Fruit fly (Drosophila melanogaster) whole organism, embryonic: Measurements from ENCODE around the gene nst.

Experiments
- ATbp ChIP-seq: fragments of 200-800 bp; sonication (Bioruptor generic); optimal IDR thresholded peaks from 2 replicates; lab custom pipeline; 2017; ENCODE audit warnings: missing biosample characterization, mild to moderate bottlenecking, missing genetic modification characterization, missing genetic modification reagents
- Atf3 ChIP-seq: fragments of 200-800 bp; sonication (Bioruptor generic); optimal IDR thresholded peaks from 3 replicates; lab custom pipeline; 2016; ENCODE audit warnings: missing biosample characterization, missing genetic modification characterization
- B-H1 ChIP-seq: fragments of 200-800 bp; sonication (Bioruptor generic); IDR thresholded peaks from 3 replicates; pipeline ENCODE4 v1.3.6; 2022; ENCODE audit warnings: missing biosample characterization, missing genetic modification characterization
- B-H2 ChIP-seq: fragments of 200-800 bp; sonication (Bioruptor generic); optimal IDR thresholded peaks from 2 replicates; lab custom pipeline; 2018; ENCODE audit warnings: missing biosample characterization, mild to moderate bottlenecking, missing genetic modification characterization
- C15 ChIP-seq: fragments of 200-800 bp; sonication (Bioruptor generic); IDR thresholded peaks from 3 replicates; pipeline ENCODE4 v1.3.6; 2022; ENCODE audit warnings: missing biosample characterization, missing genetic modification characterization
- CG1024 ChIP-seq: fragments of 200-800 bp; sonication (Bioruptor generic); IDR thresholded peaks from 2 replicates; pipeline ENCODE4 v1.3.6; 2022; ENCODE audit warnings: missing biosample characterization, missing genetic modification characterization
- CG10462 ChIP-seq: fragments of 200-800 bp; sonication (Bioruptor generic); optimal IDR thresholded peaks from 2 replicates; lab custom pipeline; 2016; ENCODE audit warnings: missing biosample characterization, missing genetic modification characterization
- CG10654 ChIP-seq: fragments of 200-800 bp; sonication (Bioruptor generic); optimal IDR thresholded peaks from 2 replicates; lab custom pipeline; 2016; ENCODE audit warnings: missing biosample characterization, missing genetic modification characterization
- CG10959 ChIP-seq: fragments of 200-800 bp; sonication (Bioruptor generic); IDR thresholded peaks from 2 replicates; pipeline ENCODE4 v1.3.6; 2022; ENCODE audit warnings: missing biosample characterization, missing genetic modification characterization
- CG15011 ChIP-seq: fragments of 200-800 bp; sonication (Bioruptor generic); optimal IDR thresholded peaks from 3 replicates; lab custom pipeline; 2018; ENCODE audit warnings: missing biosample characterization, mild to moderate bottlenecking, missing genetic modification characterization
- CG15514 ChIP-seq: fragments of 200-800 bp; sonication (Bioruptor generic); optimal IDR thresholded peaks from 3 replicates; lab custom pipeline; 2017; ENCODE audit warnings: missing biosample characterization, missing genetic modification characterization, mild to moderate bottlenecking, moderate library complexity, missing genetic modification reagents
- CG18764 ChIP-seq: fragments of 200-800 bp; sonication (Bioruptor generic); optimal IDR thresholded peaks from 3 replicates; lab custom pipeline; 2016; ENCODE audit warnings: missing biosample characterization, missing genetic modification characterization
- CG2199 ChIP-seq: fragments of 200-800 bp; sonication (Bioruptor generic); IDR thresholded peaks from 3 replicates; pipeline ENCODE4 v1.3.6; 2022; ENCODE audit warnings: missing biosample characterization, missing genetic modification characterization
- CG5245 ChIP-seq: fragments of 200-800 bp; sonication (Bioruptor generic); optimal IDR thresholded peaks from 3 replicates; lab custom pipeline; 2016; ENCODE audit warnings: missing biosample characterization, missing genetic modification characterization
- CG6175 ChIP-seq: fragments of 200-800 bp; sonication (Bioruptor generic); IDR thresholded peaks from 3 replicates; pipeline ENCODE4 v1.3.6; 2022; ENCODE audit warnings: missing biosample characterization, missing genetic modification characterization
- CG8089 ChIP-seq: fragments of 200-800 bp; sonication (Bioruptor generic); optimal IDR thresholded peaks from 3 replicates; lab custom pipeline; 2016; ENCODE audit warnings: missing biosample characterization, missing genetic modification characterization
- CG8281 ChIP-seq: fragments of 200-800 bp; sonication (Bioruptor generic); optimal IDR thresholded peaks from 2 replicates; lab custom pipeline; 2018; ENCODE audit warnings: missing biosample characterization, mild to moderate bottlenecking, missing genetic modification characterization, moderate library complexity
- CG8290 ChIP-seq, 3 experiments: fragments of 200-800 bp; sonication (Bioruptor generic); optimal IDR thresholded peaks; 2 replicates each; lab custom pipeline; 2016 to 2019; ENCODE audit warnings: missing biosample characterization in 3 of 3, missing genetic modification characterization in 3 of 3, mild to moderate bottlenecking in 2 of 3, moderate library complexity in 1 of 3
- Doc3 ChIP-seq: fragments of 200-800 bp; sonication (Bioruptor generic); IDR thresholded peaks from 3 replicates; pipeline ENCODE4 v1.3.6; 2022; ENCODE audit warnings: missing biosample characterization, missing genetic modification characterization; ENCODE audit not compliant: partially characterized antibody
- E2f1 ChIP-seq: fragments of 200-800 bp; sonication (Bioruptor generic); IDR thresholded peaks from 2 replicates; pipeline ENCODE4 v1.3.6; 2022; ENCODE audit warnings: missing biosample characterization, missing genetic modification characterization
- Fer2 ChIP-seq: fragments of 200-800 bp; sonication (Bioruptor generic); optimal IDR thresholded peaks from 2 replicates; lab custom pipeline; 2018; ENCODE audit warnings: missing biosample characterization, mild to moderate bottlenecking, missing genetic modification characterization, moderate library complexity
- Gsc ChIP-seq: fragments of 200-800 bp; sonication (Bioruptor generic); IDR thresholded peaks from 2 replicates; pipeline ENCODE4 v1.3.6; 2022; ENCODE audit warnings: missing biosample characterization, missing genetic modification characterization
- Hr3 ChIP-seq: fragments of 200-800 bp; sonication (Bioruptor generic); optimal IDR thresholded peaks from 3 replicates; lab custom pipeline; 2016; ENCODE audit warnings: missing biosample characterization, missing genetic modification characterization
- Hr78 ChIP-seq, 2 experiments: fragments of 200-800 bp in 1 of 2; fragments of >200 bp in 1 of 2; sonication (Bioruptor generic) in 1 of 2; optimal IDR thresholded peaks; 2 replicates each; lab custom pipeline; 2017 to 2019; ENCODE audit warnings: missing biosample characterization in 2 of 2, missing genetic modification characterization in 2 of 2, mild to moderate bottlenecking in 1 of 2, moderate library complexity in 1 of 2
- Lim3 ChIP-seq: fragments of 200-800 bp; sonication (Bioruptor generic); IDR thresholded peaks from 2 replicates; pipeline ENCODE4 v1.3.6; 2022; ENCODE audit warnings: missing biosample characterization, missing genetic modification characterization
- MTF-1 ChIP-seq: fragments of 200-800 bp; sonication (Bioruptor generic); optimal IDR thresholded peaks from 2 replicates; lab custom pipeline; 2018; ENCODE audit warnings: missing biosample characterization, mild to moderate bottlenecking, missing genetic modification characterization, borderline replicate concordance
- Scr ChIP-seq: fragments of 200-800 bp; sonication (Bioruptor generic); IDR thresholded peaks from 2 replicates; pipeline ENCODE4 v1.3.6; 2022; ENCODE audit warnings: missing biosample characterization, missing genetic modification characterization; ENCODE audit not compliant: partially characterized antibody
- Stat92E ChIP-seq, 3 experiments: fragments of >200 bp in 2 of 3; fragments of 200-800 bp in 1 of 3; sonication (Bioruptor generic) in 1 of 3; optimal IDR thresholded peaks; 2 replicates each; lab custom pipeline; 2017 to 2019; ENCODE audit warnings: missing biosample characterization in 3 of 3, missing genetic modification characterization in 3 of 3, mild to moderate bottlenecking in 1 of 3, moderate library complexity in 1 of 3
- Trl ChIP-seq, 3 experiments: fragments of >200 bp in 2 of 3; fragments of 200-800 bp in 1 of 3; sonication (Bioruptor generic) in 1 of 3; optimal IDR thresholded peaks; 2 replicates in 1 of 3; 3 replicates in 2 of 3; lab custom pipeline; 2016 to 2017; ENCODE audit warnings: missing biosample characterization in 1 of 3, missing genetic modification characterization in 1 of 3
- Usf ChIP-seq: fragments of 200-800 bp; sonication (Bioruptor generic); optimal IDR thresholded peaks from 2 replicates; lab custom pipeline; 2017; ENCODE audit warnings: missing genotype, missing biosample characterization, missing genetic modification characterization
- YL-1 ChIP-seq: fragments of 200-800 bp; sonication (Bioruptor generic); optimal IDR thresholded peaks from 3 replicates; lab custom pipeline; 2017; ENCODE audit warnings: missing biosample characterization, mild to moderate bottlenecking, missing genetic modification characterization
- ab ChIP-seq: fragments of 200-800 bp; sonication (Bioruptor generic); optimal IDR thresholded peaks from 2 replicates; lab custom pipeline; 2016; ENCODE audit warnings: missing biosample characterization, missing genetic modification characterization
- br ChIP-seq: fragments of >200 bp; optimal IDR thresholded peaks from 2 replicates; lab custom pipeline; 2017
- en ChIP-seq: fragments of 200-800 bp; sonication (Bioruptor generic); optimal IDR thresholded peaks from 2 replicates; lab custom pipeline; 2016; ENCODE audit warnings: missing biosample characterization, missing genetic modification characterization
- fru ChIP-seq: fragments of >200 bp; optimal IDR thresholded peaks from 2 replicates; lab custom pipeline; 2017
- gcm2 ChIP-seq: fragments of 200-800 bp; sonication (Bioruptor generic); optimal IDR thresholded peaks from 2 replicates; lab custom pipeline; 2016; ENCODE audit warnings: missing biosample characterization, missing genetic modification characterization
- gt ChIP-seq: fragments of 200-800 bp; sonication (Bioruptor generic); IDR thresholded peaks from 2 replicates; pipeline ENCODE4 v1.3.6; 2022; ENCODE audit warnings: missing biosample characterization, missing genetic modification characterization
- hth ChIP-seq: fragments of >200 bp; optimal IDR thresholded peaks from 2 replicates; lab custom pipeline; 2017; ENCODE audit warnings: inconsistent platforms
- insv ChIP-seq, 2 experiments: fragments of 200-800 bp; sonication (Bioruptor generic); optimal IDR thresholded peaks; 3 replicates each; lab custom pipeline; 2016 to 2018; ENCODE audit warnings: missing biosample characterization in 2 of 2, missing genetic modification characterization in 2 of 2
- klu ChIP-seq: fragments of 200-800 bp; sonication (Bioruptor generic); IDR thresholded peaks from 2 replicates; pipeline ENCODE4 v1.3.6; 2022; ENCODE audit warnings: missing biosample characterization, missing genetic modification characterization
- lab ChIP-seq: fragments of 200-800 bp; sonication (Bioruptor generic); optimal IDR thresholded peaks from 3 replicates; lab custom pipeline; 2017; ENCODE audit warnings: missing biosample characterization, missing genetic modification characterization, mild to moderate bottlenecking, moderate library complexity, missing genetic modification reagents
- nau ChIP-seq: fragments of 200-800 bp; sonication (Bioruptor generic); optimal IDR thresholded peaks from 3 replicates; lab custom pipeline; 2017; ENCODE audit warnings: missing biosample characterization, mild to moderate bottlenecking, missing genetic modification characterization, missing genetic modification reagents
- otp ChIP-seq: fragments of 200-800 bp; sonication (Bioruptor generic); IDR thresholded peaks from 3 replicates; pipeline ENCODE4, ENCODE4 v1.3.6; 2022; ENCODE audit warnings: missing biosample characterization, missing genetic modification characterization
- pita ChIP-seq: fragments of 200-800 bp; sonication (Bioruptor generic); optimal IDR thresholded peaks from 2 replicates; lab custom pipeline; 2017; ENCODE audit warnings: missing biosample characterization, mild to moderate bottlenecking, missing genetic modification characterization
- sima ChIP-seq: fragments of 200-800 bp; sonication (Bioruptor generic); optimal IDR thresholded peaks from 2 replicates; lab custom pipeline; 2016; ENCODE audit warnings: missing biosample characterization, missing genetic modification characterization
- sob ChIP-seq: fragments of 200-800 bp; sonication (Bioruptor generic); IDR thresholded peaks from 2 replicates; pipeline ENCODE4 v1.3.6; 2022; ENCODE audit warnings: missing biosample characterization, missing genetic modification characterization
- ssp ChIP-seq: fragments of 200-800 bp; sonication (Bioruptor generic); IDR thresholded peaks from 2 replicates; pipeline ENCODE4 v1.3.6; 2022; ENCODE audit warnings: missing biosample characterization, missing genetic modification characterization
- stwl ChIP-seq: fragments of 200-800 bp; sonication (Bioruptor generic); optimal IDR thresholded peaks from 3 replicates; lab custom pipeline; 2018; ENCODE audit warnings: missing biosample characterization, mild to moderate bottlenecking, missing genetic modification characterization, moderate library complexity
- tna ChIP-seq: fragments of 200-800 bp; sonication (Bioruptor generic); IDR thresholded peaks from 2 replicates; pipeline ENCODE4 v1.3.6; 2022; ENCODE audit warnings: missing biosample characterization, missing genetic modification characterization; ENCODE audit not compliant: partially characterized antibody
- trem ChIP-seq: fragments of 200-800 bp; optimal IDR thresholded peaks from 3 replicates; lab custom pipeline; 2019; ENCODE audit warnings: missing biosample characterization, mild to moderate bottlenecking, missing genetic modification characterization, moderate library complexity
- trh ChIP-seq: fragments of 200-800 bp; sonication (Bioruptor generic); optimal IDR thresholded peaks from 2 replicates; lab custom pipeline; 2016; ENCODE audit warnings: missing biosample characterization, missing genetic modification characterization
- z ChIP-seq: fragments of 200-800 bp; sonication (Bioruptor generic); IDR thresholded peaks from 3 replicates; pipeline ENCODE4 v1.3.6; 2022; ENCODE audit warnings: missing biosample characterization, missing genetic modification characterization

The nst gene

DNA sequence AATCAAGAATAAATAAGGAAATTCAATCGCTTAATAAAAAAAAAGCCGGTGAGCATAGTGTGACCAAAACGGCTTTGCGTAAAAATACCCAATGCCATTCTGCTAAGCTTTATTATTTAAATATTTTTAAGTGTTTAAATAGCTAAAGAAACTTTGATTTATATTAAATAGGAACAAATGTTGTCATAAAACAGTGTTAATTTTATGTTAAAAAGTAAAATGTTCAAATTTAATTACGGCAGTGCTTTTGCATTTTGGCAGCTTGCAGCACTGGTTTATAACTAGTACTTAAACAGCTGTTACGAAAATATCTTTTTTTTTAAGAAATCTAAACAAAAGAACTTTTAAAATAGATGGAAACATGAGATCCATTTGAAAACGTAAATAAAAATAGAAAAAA, 28.7 kb downstream of the nst start, which contains the start of the genes CG10638 and CG10681 (continued):
- TF ChIP-seq Usf (GFP tag; lab: Kevin White, UChicago), result no peak
- TF ChIP-seq CG5245 (GFP tag; lab: Kevin White, UChicago), result peak; percentile 49
- no peak for TF ChIP-seq hth
- no peak for TF ChIP-seq B-H1
- TF ChIP-seq ATbp (GFP tag; lab: Kevin White, UChicago), result no peak
- no peak for TF ChIP-seq Hr78 (GFP tag; optimal IDR thresholded peaks at IDR 0.05; lab: Kevin White, UChicago)
- no peak for TF ChIP-seq tna (GFP tag; lab: Robert Waterston, UW)
- TF ChIP-seq trh, result no peak
- peak; percentile 45 for TF ChIP-seq nau
- TF ChIP-seq CG10654 (GFP tag; lab: Kevin White, UChicago), result peak; percentile 57
- no peak for TF ChIP-seq CG8089 (GFP tag; lab: Kevin White, UChicago)
- no peak for TF ChIP-seq Doc3
- no peak for TF ChIP-seq pita (GFP tag; lab: Kevin White, UChicago)
- no peak for TF ChIP-seq gcm2 (GFP tag; lab: Kevin White, UChicago)
- no peak for TF ChIP-seq CG2199 (GFP tag; lab: Robert Waterston, UW)
- TF ChIP-seq CG18764, result peak; percentile 22
- no peak for TF ChIP-seq Gsc (GFP tag; lab: Robert Waterston, UW)
- TF ChIP-seq trem (tag; lab: Kevin White, UChicago), result peak; percentile 98
- TF ChIP-seq CG15514, result peak; percentile 74
- TF ChIP-seq Fer2 (tag; lab: Kevin White, UChicago), result no peak
- peak; percentile 81 for TF ChIP-seq YL-1
- peak; percentile 15 for TF ChIP-seq lab (GFP tag; lab: Kevin White, UChicago)
- no peak for TF ChIP-seq CG1024
- TF ChIP-seq ab, result no peak
- no peak for TF ChIP-seq ssp (GFP tag; lab: Robert Waterston, UW)
- peak; percentile 43 for TF ChIP-seq B-H2 (GFP tag; lab: Kevin White, UChicago)
- no peak for TF ChIP-seq sima (GFP tag; lab: Kevin White, UChicago)
- no peak for TF ChIP-seq E2f1 (GFP tag; lab: Robert Waterston, UW)
- TF ChIP-seq stwl, result peak; percentile 86
- TF ChIP-seq Trl (optimal IDR thresholded peaks at IDR 0.05; lab: Kevin White, UChicago), result no peak
- peak; percentile 24 for TF ChIP-seq Trl (GFP tag; optimal IDR thresholded peaks at IDR 0.05; lab: Kevin White, UChicago)
- TF ChIP-seq Scr (GFP tag; lab: Robert Waterston, UW), result 0 out of 2 replicates have a peak, but pooled peaks have one; percentile 11
- TF ChIP-seq CG10959 (GFP tag; lab: Robert Waterston, UW), result no peak
- no peak for TF ChIP-seq Lim3
- TF ChIP-seq br (lab: Kevin White, UChicago), result no peak
- TF ChIP-seq CG10462 (GFP tag; lab: Kevin White, UChicago), result no peak
- no peak for TF ChIP-seq MTF-1
- TF ChIP-seq CG15011 (GFP tag; lab: Kevin White, UChicago), result no peak
- TF ChIP-seq en (GFP tag; lab: Kevin White, UChicago), result no peak
- no peak for TF ChIP-seq C15 (GFP tag; lab: Robert Waterston, UW)
- TF ChIP-seq gt (GFP tag; lab: Robert Waterston, UW), result no peak
- TF ChIP-seq Atf3 (GFP tag; lab: Kevin White, UChicago), result no peak
- no peak for TF ChIP-seq CG8281
- TF ChIP-seq Stat92E (GFP tag; optimal IDR thresholded peaks at IDR 0.05; lab: Kevin White, UChicago), result no peak
- no peak for TF ChIP-seq otp (GFP tag; lab: Robert Waterston, UW)
- peak; percentile 22 for TF ChIP-seq Hr3 (GFP tag; lab: Kevin White, UChicago)
- TF ChIP-seq CG6175 (GFP tag; lab: Robert Waterston, UW), result no peak
- TF ChIP-seq sob (GFP tag; lab: Robert Waterston, UW), result peak; percentile 37; the same call in 1 of the 2 replicates
- no peak for TF ChIP-seq insv (GFP tag; optimal IDR thresholded peaks at IDR 0.05; lab: Kevin White, UChicago)
- no peak for TF ChIP-seq klu (GFP tag; lab: Robert Waterston, UW)
- peak; percentile 71 for TF ChIP-seq CG8290 (GFP tag; optimal IDR thresholded peaks at IDR 0.05; lab: Kevin White, UChicago)
- TF ChIP-seq CG8290 (tag; optimal IDR thresholded peaks at IDR 0.05; lab: Kevin White, UChicago), result no peak
- TF ChIP-seq z (GFP tag; lab: Robert Waterston, UW), result no peak
- TF ChIP-seq fru (lab: Kevin White, UChicago), result no peak
